Fruit fly (Drosophila melanogaster) S2 (cell line): ENCODE data around the gene PolrMT.

Experiments
- CG8478 ChIP-seq: fragments of >200 bp; optimal IDR thresholded peaks from 2 replicates; lab custom pipeline; 2018
- CTCF ChIP-seq, 2 experiments: fragments of >200 bp; optimal IDR thresholded peaks; 2 replicates each; lab custom pipeline; 2018

DNA sequence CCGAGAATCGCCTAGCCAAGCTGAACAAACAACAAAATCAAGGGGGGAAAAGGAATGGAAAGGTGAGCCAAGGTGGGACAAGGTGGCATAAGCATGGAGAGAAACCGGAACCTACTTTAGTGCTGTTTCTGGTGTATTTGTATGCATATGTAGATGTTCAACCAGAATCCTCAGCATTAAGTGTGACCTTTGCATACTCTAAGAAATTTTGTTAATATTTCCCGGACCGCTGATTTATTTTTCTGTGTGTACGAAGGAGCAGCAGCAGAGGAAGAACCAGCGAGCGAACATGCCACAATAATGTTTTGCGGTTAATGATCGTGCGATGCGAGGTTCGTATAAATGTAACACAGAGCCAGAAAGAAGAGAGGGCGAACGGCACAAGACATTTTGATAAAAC is 43.1 kb downstream of the PolrMT start:
- TF ChIP-seq CTCF (optimal IDR thresholded peaks at IDR 0.05; lab: Kevin White, UChicago), result no peak
- no peak for TF ChIP-seq CG8478 (lab: Kevin White, UChicago)
